Worm (Caenorhabditis elegans) whole organism, L4/young adult: Measurements from ENCODE around the gene sru-25.

Experiments
- W03F9.2 ChIP-seq: fragments of 150-350 bp; optimal IDR thresholded peaks from 2 replicates; lab custom pipeline; 2014; ENCODE audit warnings: missing biosample characterization, missing genetic modification characterization
- dao-5 ChIP-seq: sonication (generic microtip); optimal IDR thresholded peaks from 2 replicates; lab custom pipeline; 2016; ENCODE audit warnings: missing genotype, missing genetic modification characterization, moderate library complexity, missing compliant biosample characterization
- him-1 ChIP-seq: sonication (generic microtip); optimal IDR thresholded peaks from 2 replicates; lab custom pipeline; 2016; ENCODE audit warnings: missing genotype, missing genetic modification reagents, missing genetic modification characterization, missing compliant biosample characterization

DNA sequence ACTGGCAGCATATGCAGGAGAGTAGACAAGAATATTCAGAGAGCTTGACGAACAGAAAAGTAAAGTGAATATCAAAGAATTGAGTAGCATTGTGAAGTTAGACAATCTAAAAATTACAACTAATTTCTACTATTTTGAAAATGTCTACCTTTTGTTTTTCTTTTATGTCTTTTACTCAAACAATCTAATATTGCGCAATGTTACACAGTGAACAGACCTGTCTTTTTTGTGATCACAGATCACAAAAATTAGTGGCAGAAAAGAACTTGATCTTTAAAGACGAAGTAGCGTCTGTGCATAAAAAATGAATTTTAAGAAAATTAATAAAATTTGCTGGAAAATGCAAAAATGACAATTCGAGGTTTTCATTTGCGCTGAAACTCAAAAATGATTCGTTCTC, 24.9 kb upstream of the sru-25 start:
- TF ChIP-seq him-1, result no peak
- no peak for TF ChIP-seq dao-5 (tag; lab: Kevin White, UChicago)
- no peak for TF ChIP-seq W03F9.2 (tag; lab: Kevin White, UChicago)
